Worm (Caenorhabditis elegans): ENCODE results near the gene Y39B6A.27.

ce11 chrV:19026163-19026562 is 5.4 kb upstream of the Y39B6A.27 start, which contains the start of gene Y39B6A.25:
- TF ChIP-seq ztf-23 (GFP tag; IDR thresholded peaks at IDR 0.05) (no peak), ztf-29 (GFP tag; IDR thresholded peaks at IDR 0.05) (no peak), cog-1 (tag; optimal IDR thresholded peaks at IDR 0.05) (no peak), T22C8.4 (GFP tag; IDR thresholded peaks at IDR 0.05) (no peak), tab-1 (GFP tag; IDR thresholded peaks at IDR 0.05) (no peak)

All from whole organism, midembryonic.